Fruit fly (Drosophila melanogaster): Measurements from ENCODE around the gene beta-Spec.
A peak's percentile ranks its signal among the peaks of the same experiment; 100 is the strongest.

beta-Spec gene

DNA sequence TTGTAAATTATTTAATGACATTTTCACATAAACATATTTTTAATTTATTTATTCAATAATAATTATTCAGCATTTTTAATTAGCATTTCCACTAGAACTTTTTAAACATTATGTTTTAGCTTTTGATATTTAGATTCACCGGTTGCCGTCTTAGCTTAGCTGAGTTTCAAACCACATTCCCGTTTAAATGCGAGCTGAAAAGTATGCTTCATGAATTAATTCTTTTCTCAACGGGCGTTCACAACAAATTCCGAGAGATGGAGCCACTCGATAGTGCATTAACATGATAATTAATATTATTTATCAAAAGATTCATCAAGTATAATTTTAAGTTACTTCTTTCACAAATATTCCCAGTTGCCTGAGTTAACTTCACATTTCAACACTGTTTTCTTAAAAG is 38.5 kb downstream of the beta-Spec start:
- no peak for TF ChIP-seq CG17801 (GFP tag; optimal IDR thresholded peaks at IDR 0.05; ENCODE audit: partially characterized antibody)

DNA sequence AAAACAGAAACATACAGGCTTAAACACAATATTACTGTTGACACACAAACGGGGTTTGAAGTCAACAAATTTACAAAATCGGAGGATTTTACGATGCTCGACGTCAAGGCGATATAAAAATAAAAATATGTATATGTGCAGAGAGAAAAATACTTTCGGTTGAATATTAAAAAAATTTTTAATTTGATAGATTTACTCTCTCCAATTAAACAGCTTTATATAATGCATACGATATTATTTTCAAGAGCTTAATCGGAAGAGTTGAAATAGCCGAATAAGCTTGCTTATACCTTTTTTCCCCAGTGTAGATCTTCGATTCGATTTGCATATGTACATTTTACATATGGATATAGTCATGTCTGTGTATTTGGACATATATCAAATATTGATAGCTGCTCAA is 39.5 kb downstream of the beta-Spec start:
- TF ChIP-seq CG17801 (GFP tag; optimal IDR thresholded peaks at IDR 0.05; ENCODE audit: partially characterized antibody): no peak

DNA sequence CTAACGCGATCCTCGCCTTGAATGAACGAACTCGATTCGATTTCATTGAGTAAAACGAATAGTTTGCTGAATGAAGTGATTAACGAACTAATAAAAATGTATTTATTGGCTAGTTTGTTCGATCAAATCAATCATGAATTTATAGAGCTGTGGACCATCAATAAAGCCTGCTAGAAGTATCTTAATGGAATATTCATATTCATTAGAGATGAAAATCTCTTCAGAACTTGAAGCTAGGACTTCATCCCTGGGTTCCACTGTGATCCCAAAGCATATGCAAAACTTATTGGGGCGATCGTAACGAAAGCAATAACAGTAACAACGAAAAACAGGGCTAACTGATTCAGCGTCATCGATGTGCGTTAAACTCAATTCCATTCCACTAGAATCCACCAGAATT is 40.1 kb downstream of the beta-Spec start:
- TF ChIP-seq CG17801 (GFP tag; optimal IDR thresholded peaks at IDR 0.05; ENCODE audit: partially characterized antibody): no peak

DNA sequence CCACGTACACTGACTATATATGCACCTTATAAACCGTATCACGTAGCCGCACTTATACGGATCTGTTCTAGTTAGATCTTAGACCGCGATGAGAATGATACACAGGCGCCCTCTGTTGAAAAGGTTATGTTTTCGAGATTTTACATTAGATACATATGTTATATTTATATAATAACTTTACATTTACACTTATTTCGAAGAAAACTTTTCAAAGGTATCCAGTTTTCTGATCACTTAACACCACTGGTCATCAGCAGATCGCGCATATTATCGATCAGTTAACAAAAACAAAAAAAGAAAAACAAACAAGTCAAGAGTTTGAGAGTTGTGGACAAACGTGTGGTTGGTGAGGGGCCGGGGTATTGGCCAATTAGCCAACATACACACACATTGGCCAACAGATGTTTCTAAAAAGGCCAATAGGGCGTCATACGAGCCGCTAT is 40.6 kb downstream of the beta-Spec start:
- TF ChIP-seq CG17801 (GFP tag; optimal IDR thresholded peaks at IDR 0.05; ENCODE audit: partially characterized antibody): no peak

DNA sequence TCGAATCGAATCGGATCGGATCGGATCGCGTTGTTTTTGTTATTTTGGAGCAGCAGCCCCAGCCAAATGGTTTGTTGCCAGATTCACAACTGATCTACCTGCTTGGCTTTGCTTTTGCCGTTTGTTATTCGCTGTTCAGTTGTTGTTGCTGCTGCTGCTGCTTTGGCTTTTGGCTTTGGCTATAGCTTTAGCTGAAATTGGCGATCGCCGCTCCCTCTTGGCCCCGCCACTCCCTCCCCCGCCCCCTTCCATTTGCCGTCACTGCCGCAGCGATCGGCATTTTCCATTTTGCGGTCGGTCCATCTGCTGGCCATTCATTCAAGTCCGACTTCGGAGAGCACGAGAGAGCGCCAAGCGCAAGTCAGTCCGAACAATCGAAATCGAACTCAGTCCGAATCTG is 41.3 kb downstream of the beta-Spec start, which contains the start of gene chas:
TSS of gene chas (minus strand) at position 295 of the 400 bp plus-strand sequence.
- no peak for TF ChIP-seq CG17801 (GFP tag; optimal IDR thresholded peaks at IDR 0.05; ENCODE audit: partially characterized antibody)

DNA sequence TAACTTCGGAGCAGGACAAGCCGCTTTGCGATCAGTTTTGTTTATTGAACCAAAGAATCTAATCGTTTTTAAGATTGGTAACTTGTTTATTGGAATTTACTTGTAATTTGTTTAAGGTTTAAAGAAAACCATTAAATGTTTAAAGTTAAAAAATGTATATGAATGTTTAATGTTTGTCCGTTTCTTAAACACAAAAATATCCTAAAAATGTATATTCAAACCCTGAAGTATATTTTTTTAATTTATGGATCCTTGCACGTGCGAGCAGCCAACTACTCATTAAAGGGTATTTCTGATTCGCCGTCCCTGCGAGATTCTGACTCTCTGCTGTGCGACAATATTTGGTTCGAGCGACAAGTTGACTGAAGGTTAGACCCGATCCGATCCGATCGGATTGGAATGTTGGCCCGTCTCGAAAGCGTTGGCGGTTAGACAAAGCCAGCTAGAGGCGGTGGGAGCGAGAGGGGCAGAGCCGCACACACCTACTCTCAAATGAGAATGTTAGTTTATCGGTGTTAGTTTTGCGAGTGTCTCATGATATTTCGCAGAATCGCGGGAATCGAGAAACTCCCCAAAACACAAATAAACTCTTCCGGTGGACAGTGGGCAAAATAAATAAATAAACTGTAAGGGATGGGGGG is 41.8 kb downstream of the beta-Spec start:
- peak; percentile 95 for TF ChIP-seq CG17801 (GFP tag; optimal IDR thresholded peaks at IDR 0.05; ENCODE audit: partially characterized antibody)

DNA sequence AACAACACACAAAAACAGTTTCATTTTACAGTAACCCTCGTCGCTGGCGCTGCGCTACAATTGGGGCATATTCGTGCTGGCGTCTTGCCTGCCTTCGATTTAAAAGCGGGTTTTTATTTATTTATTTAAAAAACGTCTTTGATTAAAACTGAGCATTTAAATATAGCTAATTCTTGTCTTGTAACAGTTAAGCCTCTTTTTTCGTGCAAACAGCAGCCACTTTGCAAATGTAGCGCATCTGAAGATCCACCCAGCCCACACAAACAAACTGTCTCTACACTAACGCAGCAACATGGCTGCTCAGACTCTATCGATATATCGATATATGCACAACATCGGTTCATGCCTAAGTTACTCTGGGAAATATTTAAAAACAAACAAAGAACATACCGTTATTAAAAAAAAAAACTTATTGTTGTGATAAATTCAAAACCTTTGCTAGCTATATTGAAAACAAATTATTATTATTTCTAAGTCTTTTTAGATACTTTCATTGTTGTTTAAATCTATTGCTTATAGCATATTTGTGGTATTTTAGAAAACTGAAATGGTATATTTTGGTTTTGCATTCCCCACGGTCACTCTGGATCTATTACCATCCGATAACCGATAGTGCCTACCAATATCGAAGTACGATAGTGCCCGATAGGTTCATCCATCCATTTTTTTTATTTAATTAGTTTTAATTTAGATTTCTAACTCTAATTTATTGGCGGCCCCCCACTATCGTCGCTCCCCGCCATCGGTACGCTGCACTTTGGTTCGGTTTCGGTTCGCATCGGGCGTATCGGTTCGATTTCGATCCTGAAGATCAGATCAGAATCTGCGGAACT is 45.8 kb downstream of the beta-Spec start, which contains the start of the genes CG8188 and par-6:
TSS of gene CG8188 (minus strand) at position 287 of the 833 bp plus-strand sequence.
TSS of gene par-6 (plus strand) at position 615 of the 833 bp plus-strand sequence.
- TF ChIP-seq CG17801 (GFP tag; optimal IDR thresholded peaks at IDR 0.05; ENCODE audit: partially characterized antibody): peak; percentile 95

DNA sequence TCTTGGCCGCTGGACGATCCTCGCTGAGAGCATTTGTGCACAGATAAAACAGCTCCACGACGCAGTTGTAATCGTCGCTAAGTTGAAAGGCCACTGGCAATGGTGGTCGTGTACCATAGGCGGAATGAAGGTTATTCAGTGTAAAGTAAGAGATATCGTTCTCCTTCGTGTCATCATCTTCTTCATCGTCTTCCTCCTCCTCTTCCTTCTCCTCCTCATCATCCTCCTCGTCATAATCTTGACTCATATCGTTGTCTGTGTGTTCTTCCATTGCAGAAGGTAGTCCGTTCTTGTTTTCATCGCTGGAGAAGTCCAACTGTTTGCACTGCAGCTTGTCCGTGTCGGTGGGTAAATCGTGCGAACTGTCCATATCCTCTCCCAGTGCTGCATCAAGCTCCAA is 50.5 kb downstream of the beta-Spec start:
- TF ChIP-seq CG17801 (GFP tag; optimal IDR thresholded peaks at IDR 0.05; ENCODE audit: partially characterized antibody): no peak

DNA sequence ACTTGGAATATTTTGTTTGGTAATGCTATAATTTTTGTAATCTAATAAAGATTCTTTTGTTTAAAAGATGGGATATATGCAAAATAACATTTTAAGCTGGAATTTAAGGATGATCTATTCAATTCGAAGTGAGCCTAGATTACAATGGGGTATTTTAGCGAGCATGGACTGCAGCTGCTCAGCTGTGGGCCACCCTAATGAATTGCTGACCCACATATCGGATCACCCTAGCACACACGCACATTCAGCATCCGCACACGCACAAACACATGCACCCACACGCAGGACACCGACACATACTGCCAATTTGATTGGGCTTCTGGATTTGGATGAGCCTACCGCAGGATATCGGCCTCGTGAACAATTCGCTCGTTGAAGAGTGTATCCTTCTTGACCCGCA is 51.7 kb downstream of the beta-Spec start:
- TF ChIP-seq CG17801 (GFP tag; optimal IDR thresholded peaks at IDR 0.05; ENCODE audit: partially characterized antibody): no peak

DNA sequence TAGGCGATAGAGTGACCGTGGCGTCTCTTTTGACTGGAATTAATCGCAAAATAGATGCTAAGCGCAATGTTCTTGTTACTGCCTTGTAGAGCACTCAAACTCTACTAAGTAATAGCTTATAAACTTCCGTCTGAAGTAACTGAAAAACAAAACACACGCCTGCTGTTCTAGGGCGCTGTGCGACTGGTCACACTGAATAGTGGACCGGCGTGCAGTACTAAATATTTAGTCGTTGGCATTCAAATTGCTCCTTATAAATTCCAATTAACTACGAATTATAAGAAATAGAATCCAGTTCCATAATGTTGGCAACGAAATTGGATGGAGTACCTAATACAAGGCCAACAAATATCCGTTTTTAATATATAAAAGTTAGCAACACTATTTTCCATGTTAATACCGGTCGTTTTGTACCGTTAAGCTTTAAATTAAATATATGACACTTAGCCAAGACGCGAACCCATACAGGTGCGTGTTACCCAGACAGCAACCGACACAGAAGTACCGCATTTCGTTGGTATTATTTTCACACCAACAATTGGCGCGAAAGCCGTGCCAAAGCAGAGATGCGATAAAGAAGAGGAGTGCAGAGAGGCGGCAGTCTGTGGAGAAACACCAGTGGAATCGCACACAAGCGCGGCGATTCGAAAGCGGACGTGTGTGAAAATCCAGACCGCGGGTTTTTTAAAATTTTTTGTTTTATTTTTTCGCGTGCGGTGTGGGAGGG is 52.5 kb downstream of the beta-Spec start, which contains the start of the genes CG8173 and raskol:
TSS of gene CG8173 (minus strand) at position 108 of the 727 bp plus-strand sequence.
TSS of gene raskol (plus strand) at position 599 of the 727 bp plus-strand sequence.
- TF ChIP-seq CG17801 (GFP tag; optimal IDR thresholded peaks at IDR 0.05; ENCODE audit: partially characterized antibody): no peak

DNA sequence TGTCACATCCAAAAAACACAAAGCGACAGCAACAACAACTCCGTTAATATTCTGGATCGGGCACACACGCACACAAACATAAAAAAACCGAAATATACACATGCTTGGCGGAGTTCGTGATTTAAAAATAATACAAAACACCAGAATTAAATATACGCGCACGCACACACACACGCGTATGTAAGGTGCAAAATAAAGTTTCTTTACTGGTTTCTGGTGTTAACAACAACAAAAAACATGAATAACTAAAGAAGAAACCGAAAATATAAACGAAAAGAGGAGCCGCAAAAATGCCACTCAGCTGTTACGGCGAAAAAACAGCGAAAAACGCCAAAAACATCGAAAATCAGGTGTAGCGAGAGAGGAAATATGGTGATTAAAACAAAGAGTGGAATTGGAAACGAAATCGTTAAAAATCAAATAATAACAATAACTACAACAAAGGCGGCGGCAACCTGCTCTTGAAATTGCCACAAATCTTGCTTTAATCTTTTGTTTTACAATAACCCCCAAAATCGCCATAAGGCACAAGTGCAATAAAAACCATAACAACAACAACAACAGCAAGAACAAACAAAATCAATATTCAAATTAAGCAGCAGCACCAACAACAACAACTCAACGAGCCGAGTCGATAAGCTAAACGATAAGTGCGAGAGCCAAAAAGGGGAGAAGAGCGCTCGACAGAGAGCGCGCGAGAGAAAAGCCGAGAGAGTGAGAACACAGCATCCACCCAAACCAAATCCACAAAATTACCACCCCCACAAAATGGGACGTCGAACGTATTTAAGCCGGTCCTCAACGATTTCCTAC is 53.3 kb downstream of the beta-Spec start:
- TF ChIP-seq CG17801 (GFP tag; optimal IDR thresholded peaks at IDR 0.05; ENCODE audit: partially characterized antibody): peak; percentile 4

DNA sequence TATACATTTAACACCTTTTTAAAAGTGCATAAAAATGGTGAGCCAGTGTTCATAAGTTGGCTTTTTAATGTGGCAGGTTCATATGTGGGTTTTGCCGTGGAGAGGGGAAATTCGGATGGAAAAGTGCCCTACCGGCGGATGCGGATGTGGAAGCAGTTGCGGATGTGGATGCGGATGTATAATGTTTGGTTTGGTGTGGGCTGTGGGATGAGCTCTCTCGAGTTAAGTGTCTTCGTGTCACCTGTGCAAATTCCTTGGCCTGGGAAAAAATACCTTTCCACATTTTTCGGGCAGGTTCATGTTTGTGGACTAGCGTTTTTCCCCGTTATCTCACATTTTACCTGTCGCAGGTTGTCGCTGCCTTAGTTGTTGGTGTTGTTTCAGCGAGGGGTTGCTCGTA is 54.7 kb downstream of the beta-Spec start:
- no peak for TF ChIP-seq CG17801 (GFP tag; optimal IDR thresholded peaks at IDR 0.05; ENCODE audit: partially characterized antibody)

DNA sequence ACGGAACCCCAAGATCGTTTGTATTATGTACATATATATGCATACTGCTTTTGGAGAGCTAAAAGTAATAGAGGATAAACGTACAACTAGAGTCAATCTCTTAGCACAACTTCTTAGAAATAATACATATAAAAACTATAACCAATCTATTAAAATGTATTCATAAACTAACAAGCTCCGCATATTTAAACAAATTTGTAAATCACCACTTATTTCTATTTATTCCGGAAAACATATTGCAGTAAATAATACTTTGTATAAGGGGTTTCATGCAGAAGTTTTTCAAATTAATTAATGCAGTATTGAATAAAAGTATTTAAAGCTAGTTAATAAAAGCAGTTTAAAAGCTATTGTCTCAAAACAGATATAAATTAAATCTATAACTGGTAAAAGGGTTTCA is 55.3 kb downstream of the beta-Spec start:
- TF ChIP-seq CG17801 (GFP tag; optimal IDR thresholded peaks at IDR 0.05; ENCODE audit: partially characterized antibody): no peak

DNA sequence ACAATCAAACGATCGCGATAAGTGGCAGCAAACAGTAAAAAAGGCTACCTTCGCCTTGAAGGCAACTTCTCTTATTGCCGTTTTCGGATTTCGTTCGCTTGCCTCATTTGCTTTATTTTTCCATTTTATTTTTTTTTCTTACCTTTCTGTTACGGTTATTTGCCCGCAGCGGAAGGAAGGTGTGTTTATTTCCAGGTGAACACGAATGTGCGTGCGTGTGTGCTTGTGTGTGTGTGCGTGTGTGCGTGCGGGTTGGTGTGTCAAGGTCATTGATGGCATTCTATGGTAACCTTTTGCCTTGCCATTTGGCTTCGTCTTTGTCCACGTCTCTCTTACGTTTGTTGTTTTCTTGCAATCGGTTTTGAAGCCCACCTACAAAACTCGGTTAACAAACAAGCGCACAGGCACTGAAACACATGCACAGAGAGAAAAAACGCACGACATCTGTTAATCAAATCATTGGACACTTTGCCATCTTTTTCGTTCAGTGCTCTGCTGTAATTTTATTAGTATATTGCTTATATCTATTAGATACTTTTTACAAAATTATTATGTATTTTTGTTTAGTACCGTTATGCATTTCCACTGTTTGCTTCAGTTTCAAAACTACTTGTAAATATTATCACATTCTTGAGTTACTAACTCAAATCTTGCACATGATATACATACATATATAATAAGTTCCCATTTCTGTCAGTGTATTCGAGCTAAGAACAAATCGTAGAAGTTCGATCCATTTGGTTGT is 56.0 kb downstream of the beta-Spec start:
- TF ChIP-seq CG17801 (GFP tag; optimal IDR thresholded peaks at IDR 0.05; ENCODE audit: partially characterized antibody): no peak

Measured in ovary, adult (tissue).